Fruit fly (Drosophila melanogaster) whole organism, embryonic: ENCODE data around the gene Alp10.

Experiments
- CG3995 ChIP-seq: fragments of 200-800 bp; sonication (Bioruptor generic); optimal IDR thresholded peaks from 3 replicates; lab custom pipeline; 2016; ENCODE audit warnings: missing biosample characterization, missing genetic modification characterization
- CG9609 ChIP-seq: fragments of 200-800 bp; sonication (Bioruptor generic); optimal IDR thresholded peaks from 3 replicates; lab custom pipeline; 2016; ENCODE audit warnings: missing biosample characterization, missing genetic modification characterization
- luna ChIP-seq: fragments of 200-800 bp; sonication (Bioruptor generic); optimal IDR thresholded peaks from 2 replicates; lab custom pipeline; 2016; ENCODE audit warnings: missing biosample characterization, missing genetic modification characterization
- prd ChIP-seq, 3 experiments: fragments of >200 bp in 2 of 3; fragments of 200-800 bp in 1 of 3; sonication (Bioruptor generic) in 1 of 3; optimal IDR thresholded peaks in 2 of 3; IDR thresholded peaks in 1 of 3; 2 replicates in 2 of 3; 3 replicates in 1 of 3; pipeline versions ENCODE4 v1.3.6 to Lab custom; 2017 to 2022; ENCODE audit warnings: missing biosample characterization in 1 of 3, missing genetic modification characterization in 1 of 3

- no peak for TF ChIP-seq prd (optimal IDR thresholded peaks at IDR 0.05; lab: Kevin White, UChicago)
- no peak for TF ChIP-seq prd (GFP tag; IDR thresholded peaks at IDR 0.05; lab: Robert Waterston, UW)
- no peak for TF ChIP-seq CG9609 (GFP tag; lab: Kevin White, UChicago)
- no peak for TF ChIP-seq CG3995 (GFP tag; lab: Kevin White, UChicago)
- no peak for TF ChIP-seq luna (GFP tag; lab: Kevin White, UChicago)
Measured at dm6 chr3L:5634188-5634894, 39.3 kb upstream of the Alp10 start.
